Fruit fly (Drosophila melanogaster): ENCODE results near the gene CTCF.

CTCF gene

dm6 chr3L:7360324-7360852 lies 3.9 kb upstream of the CTCF start, which contains the start of gene Sec63 (continued):
- TF ChIP-seq Abd-B (GFP tag; optimal IDR thresholded peaks at IDR 0.05): peak; percentile 36
- TF ChIP-seq CG4328 (GFP tag; optimal IDR thresholded peaks at IDR 0.05): no peak
- peak; percentile 68 for TF ChIP-seq CG13424 (tag; optimal IDR thresholded peaks at IDR 0.05)
- 0 out of 2 replicates have a peak, but pooled peaks have one; percentile 42 for TF ChIP-seq CG16779 (GFP tag; IDR thresholded peaks at IDR 0.05)
- peak; percentile 6 for TF ChIP-seq HLH54F (GFP tag; optimal IDR thresholded peaks at IDR 0.05)
- TF ChIP-seq Drgx (GFP tag; IDR thresholded peaks at IDR 0.05): no peak
- TF ChIP-seq Vsx1 (GFP tag; optimal IDR thresholded peaks at IDR 0.05): peak; percentile 25
- TF ChIP-seq fu2 (GFP tag; optimal IDR thresholded peaks at IDR 0.05): no peak
- peak; percentile 80 for TF ChIP-seq CG14860 (GFP tag; IDR thresholded peaks at IDR 0.05; ENCODE audit: partially characterized antibody)
- TF ChIP-seq Gsc (GFP tag; IDR thresholded peaks at IDR 0.05): no peak

DNA sequence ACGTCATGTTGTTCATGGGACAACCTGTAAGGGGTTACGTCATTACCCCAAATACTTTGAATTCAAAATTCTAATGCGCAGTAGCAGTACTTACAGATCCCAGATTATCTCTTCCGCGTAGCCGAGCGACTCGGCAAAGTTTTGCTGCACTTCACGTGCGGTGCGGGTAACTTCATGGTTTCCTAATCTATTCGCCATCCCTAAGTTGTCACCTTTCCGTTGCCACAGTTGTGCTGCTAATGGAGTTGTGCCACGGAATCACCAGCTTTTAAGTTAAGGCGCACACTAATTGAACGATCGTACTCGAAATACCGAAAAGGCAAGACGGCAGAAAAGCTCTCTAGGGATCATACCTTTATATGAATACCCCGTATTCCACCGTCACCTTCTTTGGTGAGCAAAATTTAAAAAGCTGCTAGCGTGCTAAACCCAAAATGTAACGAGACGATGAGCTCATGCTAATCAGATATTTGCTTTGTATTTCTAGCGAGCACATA lies 3.4 kb upstream of the CTCF start, which contains the start of gene pst:
Gene pst (minus strand): TSS at position 437 of the 497 bp plus-strand sequence.
- TF ChIP-seq Spps (tag; optimal IDR thresholded peaks at IDR 0.05) (no peak), CG34376 (GFP tag; optimal IDR thresholded peaks at IDR 0.05) (peak; percentile 66), D19B (GFP tag; optimal IDR thresholded peaks at IDR 0.05) (peak; percentile 57), CG11695 (GFP tag; IDR thresholded peaks at IDR 0.05) (0 out of 3 replicates have a peak, but pooled peaks have one; percentile 29), CG42726 (GFP tag; IDR thresholded peaks at IDR 0.05; ENCODE audit: partially characterized antibody) (peak; percentile 54; the same call in 1 of the 2 replicates), CG17328 (GFP tag; IDR thresholded peaks at IDR 0.05) (0 out of 2 replicates have a peak, but pooled peaks have one; percentile 9), CG12071 (GFP tag; optimal IDR thresholded peaks at IDR 0.05) (peak; percentile 52), zen2 (GFP tag; IDR thresholded peaks at IDR 0.05; ENCODE audit: partially characterized antibody) (0 out of 3 replicates have a peak, but pooled peaks have one; percentile 15), chm (GFP tag; IDR thresholded peaks at IDR 0.05) (peak; percentile 81), btn (GFP tag; optimal IDR thresholded peaks at IDR 0.05) (no peak), CG12219 (GFP tag; optimal IDR thresholded peaks at IDR 0.05) (peak; percentile 7), bbx (GFP tag; IDR thresholded peaks at IDR 0.05; ENCODE audit: partially characterized antibody) (peak; percentile 69), CoRest (tag; optimal IDR thresholded peaks at IDR 0.05) (peak; percentile 67), CG31224 (GFP tag; IDR thresholded peaks at IDR 0.05) (no peak), Ada2b (GFP tag; IDR thresholded peaks at IDR 0.05) (peak; percentile 4; the same call in 1 of the 2 replicates), oc (tag; optimal IDR thresholded peaks at IDR 0.05) (peak; percentile 45), CG11456 (GFP tag; IDR thresholded peaks at IDR 0.05) (peak; percentile 60; the same call in 1 of the 3 replicates), lilli (GFP tag; optimal IDR thresholded peaks at IDR 0.05) (no peak), HmgZ (tag; optimal IDR thresholded peaks at IDR 0.05) (peak; percentile 11), kni (GFP tag; optimal IDR thresholded peaks at IDR 0.05) (peak; percentile 23), ranshi (GFP tag; IDR thresholded peaks at IDR 0.05) (peak; percentile 11; the same call in 1 of the 2 replicates), CG10543 (GFP tag; optimal IDR thresholded peaks at IDR 0.05) (peak; percentile 59), E2f1 (GFP tag; IDR thresholded peaks at IDR 0.05) (peak; percentile 39; the same call in 1 of the 2 replicates), ac (GFP tag; optimal IDR thresholded peaks at IDR 0.05) (no peak), odd (GFP tag; optimal IDR thresholded peaks at IDR 0.05) (peak; percentile 32), CG8281 (tag; optimal IDR thresholded peaks at IDR 0.05) (no peak), CG17385 (GFP tag; optimal IDR thresholded peaks at IDR 0.05) (peak; percentile 50), NFAT (GFP tag; IDR thresholded peaks at IDR 0.05) (peak; percentile 44; the same call in 1 of the 2 replicates), CG12155 (GFP tag; optimal IDR thresholded peaks at IDR 0.05) (peak; percentile 96), hkb (optimal IDR thresholded peaks at IDR 0.05) (no peak), hkb (GFP tag; IDR thresholded peaks at IDR 0.05) (peak; percentile 57; the same call in 1 of the 2 replicates), emc (GFP tag; optimal IDR thresholded peaks at IDR 0.05) (no peak), amos (GFP tag; IDR thresholded peaks at IDR 0.05; ENCODE audit: partially characterized antibody) (peak; percentile 40; the same call in 1 of the 2 replicates), Med (GFP tag) (peak; percentile 78), CG8089 (GFP tag; optimal IDR thresholded peaks at IDR 0.05) (no peak), CG4424 (GFP tag; optimal IDR thresholded peaks at IDR 0.05) (no peak), Dbx (GFP tag; IDR thresholded peaks at IDR 0.05) (peak; percentile 14; the same call in 2 of the 3 replicates), CrebB (tag; optimal IDR thresholded peaks at IDR 0.05) (peak; percentile 66)
